Fruit fly (Drosophila melanogaster) whole organism, embryonic: ENCODE results near the gene Bx.
A peak's percentile ranks its signal among the peaks of the same experiment; 100 is the strongest.

Experiments used
- Bteb2 ChIP-seq: fragments of 200-800 bp; sonication (Bioruptor generic); optimal IDR thresholded peaks from 2 replicates; lab custom pipeline; 2016; ENCODE audit warnings: missing biosample characterization, missing genetic modification characterization
- CG10543 ChIP-seq: fragments of 200-800 bp; sonication (Bioruptor generic); optimal IDR thresholded peaks from 3 replicates; lab custom pipeline; 2017; ENCODE audit warnings: missing biosample characterization, mild to moderate bottlenecking, missing genetic modification characterization, moderate library complexity
- CG11085 ChIP-seq: fragments of 200-800 bp; sonication (Bioruptor generic); IDR thresholded peaks from 2 replicates; pipeline ENCODE4 v1.3.6; 2022; ENCODE audit warnings: missing biosample characterization, missing genetic modification characterization
- CG11504 ChIP-seq: fragments of 200-800 bp; sonication (Bioruptor generic); optimal IDR thresholded peaks from 3 replicates; lab custom pipeline; 2019; ENCODE audit warnings: missing biosample characterization, mild to moderate bottlenecking, missing genetic modification characterization, moderate library complexity
- CG1233 ChIP-seq: fragments of 200-800 bp; sonication (Bioruptor generic); optimal IDR thresholded peaks from 4 replicates; lab custom pipeline; 2018; ENCODE audit warnings: missing biosample characterization, mild to moderate bottlenecking, missing genetic modification characterization
- CG13287 ChIP-seq: fragments of 200-800 bp; sonication (Bioruptor generic); IDR thresholded peaks from 2 replicates; pipeline ENCODE4 v1.3.6; 2022; ENCODE audit warnings: missing biosample characterization, missing genetic modification characterization; ENCODE audit not compliant: partially characterized antibody
- CG17568 ChIP-seq: fragments of 200-800 bp; sonication (Bioruptor generic); optimal IDR thresholded peaks from 2 replicates; lab custom pipeline; 2018; ENCODE audit warnings: missing biosample characterization, mild to moderate bottlenecking, missing genetic modification characterization, moderate library complexity
- CG2116 ChIP-seq: fragments of 200-800 bp; sonication (Bioruptor generic); optimal IDR thresholded peaks from 3 replicates; lab custom pipeline; 2018; ENCODE audit warnings: missing biosample characterization, mild to moderate bottlenecking, missing genetic modification characterization
- CG2129 ChIP-seq: fragments of 200-800 bp; sonication (Bioruptor generic); IDR thresholded peaks from 2 replicates; pipeline ENCODE4 v1.3.6; 2022; ENCODE audit warnings: missing biosample characterization, missing genetic modification characterization; ENCODE audit not compliant: partially characterized antibody
- CG32767 ChIP-seq: fragments of 200-800 bp; sonication (Bioruptor generic); IDR thresholded peaks from 2 replicates; pipeline ENCODE4 v1.3.6; 2022; ENCODE audit warnings: missing biosample characterization, missing genetic modification characterization
- CG3281 ChIP-seq: fragments of 200-800 bp; sonication (Bioruptor generic); optimal IDR thresholded peaks from 3 replicates; lab custom pipeline; 2017; ENCODE audit warnings: missing biosample characterization, mild to moderate bottlenecking, missing genetic modification characterization
- CG33213 ChIP-seq: fragments of 200-800 bp; sonication (Bioruptor generic); optimal IDR thresholded peaks from 3 replicates; lab custom pipeline; 2016; ENCODE audit warnings: missing biosample characterization, missing genetic modification characterization
- CG34376 ChIP-seq: fragments of 200-800 bp; sonication (Bioruptor generic); optimal IDR thresholded peaks from 2 replicates; lab custom pipeline; 2018; ENCODE audit warnings: missing biosample characterization, mild to moderate bottlenecking, missing genetic modification characterization
- CG8924 ChIP-seq: fragments of 200-800 bp; optimal IDR thresholded peaks from 3 replicates; lab custom pipeline; 2019; ENCODE audit warnings: missing biosample characterization, mild to moderate bottlenecking, missing genetic modification characterization, moderate library complexity
- CoRest ChIP-seq: fragments of 200-800 bp; sonication (Bioruptor generic); optimal IDR thresholded peaks from 3 replicates; lab custom pipeline; 2018; ENCODE audit warnings: missing biosample characterization, mild to moderate bottlenecking, missing genetic modification characterization, moderate library complexity
- Doc3 ChIP-seq: fragments of 200-800 bp; sonication (Bioruptor generic); IDR thresholded peaks from 3 replicates; pipeline ENCODE4 v1.3.6; 2022; ENCODE audit warnings: missing biosample characterization, missing genetic modification characterization; ENCODE audit not compliant: partially characterized antibody
- E2f2 ChIP-seq: fragments of 200-800 bp; sonication (Bioruptor generic); IDR thresholded peaks from 2 replicates; pipeline ENCODE4 v1.3.6; 2022; ENCODE audit warnings: missing biosample characterization, missing genetic modification characterization
- Ets65A ChIP-seq: fragments of 200-800 bp; sonication (Bioruptor generic); peaks from one replicate; lab custom pipeline; 2016; ENCODE audit warnings: missing biosample characterization, missing genetic modification characterization
- HmgZ ChIP-seq: fragments of 200-800 bp; sonication (Bioruptor generic); optimal IDR thresholded peaks from 2 replicates; lab custom pipeline; 2018; ENCODE audit warnings: missing biosample characterization, mild to moderate bottlenecking, missing genetic modification characterization
- Kr ChIP-seq: fragments of 200-800 bp; sonication (Bioruptor generic); optimal IDR thresholded peaks from 2 replicates; lab custom pipeline; 2017; ENCODE audit warnings: missing biosample characterization, mild to moderate bottlenecking, missing genetic modification characterization
- MTF-1 ChIP-seq: fragments of 200-800 bp; sonication (Bioruptor generic); optimal IDR thresholded peaks from 2 replicates; lab custom pipeline; 2018; ENCODE audit warnings: missing biosample characterization, mild to moderate bottlenecking, missing genetic modification characterization, borderline replicate concordance
- Mad ChIP-seq: fragments of 200-800 bp; sonication (Bioruptor generic); optimal IDR thresholded peaks from 2 replicates; lab custom pipeline; 2016; ENCODE audit warnings: missing biosample characterization, missing genetic modification characterization
- Myb ChIP-seq: fragments of 200-800 bp; sonication (Bioruptor generic); optimal IDR thresholded peaks from 2 replicates; lab custom pipeline; 2016; ENCODE audit warnings: missing biosample characterization, missing genetic modification characterization
- Scr ChIP-seq: fragments of 200-800 bp; sonication (Bioruptor generic); IDR thresholded peaks from 2 replicates; pipeline ENCODE4 v1.3.6; 2022; ENCODE audit warnings: missing biosample characterization, missing genetic modification characterization; ENCODE audit not compliant: partially characterized antibody
- Sry-δ ChIP-seq: fragments of 200-800 bp; sonication (Bioruptor generic); optimal IDR thresholded peaks from 2 replicates; lab custom pipeline; 2016; ENCODE audit warnings: missing biosample characterization, missing genetic modification characterization
- Ssrp ChIP-seq: fragments of 200-800 bp; sonication (Bioruptor generic); optimal IDR thresholded peaks from 2 replicates; lab custom pipeline; 2018; ENCODE audit warnings: missing biosample characterization, mild to moderate bottlenecking, missing genetic modification characterization, moderate library complexity
- abd-A ChIP-seq: fragments of 200-800 bp; sonication (Bioruptor generic); optimal IDR thresholded peaks from 3 replicates; lab custom pipeline; 2019; ENCODE audit warnings: missing biosample characterization, mild to moderate bottlenecking, missing genetic modification characterization, moderate library complexity
- al ChIP-seq: fragments of 200-800 bp; sonication (Bioruptor generic); IDR thresholded peaks from 2 replicates; pipeline ENCODE4 v1.3.6; 2022; ENCODE audit warnings: missing biosample characterization, missing genetic modification characterization
- cg ChIP-seq: fragments of 200-800 bp; sonication (Bioruptor generic); optimal IDR thresholded peaks from 3 replicates; lab custom pipeline; 2019; ENCODE audit warnings: missing biosample characterization, mild to moderate bottlenecking, missing genetic modification characterization, moderate library complexity
- chif ChIP-seq, 2 experiments: fragments of 200-800 bp; sonication (Bioruptor generic); optimal IDR thresholded peaks; 3 replicates each; lab custom pipeline; 2016; ENCODE audit warnings: missing biosample characterization in 2 of 2, missing genetic modification characterization in 2 of 2
- chinmo ChIP-seq: fragments of 200-800 bp; sonication (Bioruptor generic); IDR thresholded peaks from 4 replicates; pipeline ENCODE4 v1.3.6; 2022; ENCODE audit warnings: missing biosample characterization, missing genetic modification characterization; ENCODE audit not compliant: partially characterized antibody
- chn ChIP-seq: fragments of 200-800 bp; sonication (Bioruptor generic); optimal IDR thresholded peaks from 2 replicates; lab custom pipeline; 2016; ENCODE audit warnings: missing biosample characterization, missing genetic modification characterization
- disco-r ChIP-seq: fragments of 200-800 bp; sonication (Bioruptor generic); optimal IDR thresholded peaks from 2 replicates; lab custom pipeline; 2016; ENCODE audit warnings: missing biosample characterization, missing genetic modification characterization
- ems ChIP-seq: fragments of 200-800 bp; sonication (Bioruptor generic); optimal IDR thresholded peaks from 3 replicates; lab custom pipeline; 2016; ENCODE audit warnings: missing biosample characterization, missing genetic modification characterization
- fu2 ChIP-seq: fragments of 200-800 bp; sonication (Bioruptor generic); optimal IDR thresholded peaks from 2 replicates; lab custom pipeline; 2016; ENCODE audit warnings: missing biosample characterization, missing genetic modification characterization
- gce ChIP-seq: fragments of 200-800 bp; sonication (Bioruptor generic); IDR thresholded peaks from 3 replicates; pipeline ENCODE4 v1.3.6; 2022; ENCODE audit warnings: missing biosample characterization, missing genetic modification characterization
- gsb-n ChIP-seq: fragments of 200-800 bp; sonication (Bioruptor generic); optimal IDR thresholded peaks from 3 replicates; lab custom pipeline; 2018; ENCODE audit warnings: missing biosample characterization, mild to moderate bottlenecking, missing genetic modification characterization
- inv ChIP-seq: fragments of 200-800 bp; sonication (Bioruptor generic); IDR thresholded peaks from 2 replicates; pipeline ENCODE4 v1.3.6; 2022; ENCODE audit warnings: missing biosample characterization, missing genetic modification characterization; ENCODE audit not compliant: partially characterized antibody
- jing ChIP-seq: fragments of 200-800 bp; sonication (Bioruptor generic); optimal IDR thresholded peaks from 2 replicates; lab custom pipeline; 2018; ENCODE audit warnings: missing biosample characterization, mild to moderate bottlenecking, missing genetic modification characterization
- kay ChIP-seq: fragments of 200-800 bp; sonication (Bioruptor generic); optimal IDR thresholded peaks from 2 replicates; lab custom pipeline; 2016; ENCODE audit warnings: missing biosample characterization, missing genetic modification characterization
- knrl ChIP-seq: fragments of 200-800 bp; sonication (Bioruptor generic); IDR thresholded peaks from 3 replicates; pipeline ENCODE4 v1.3.6; 2022; ENCODE audit warnings: missing biosample characterization, missing genetic modification characterization; ENCODE audit not compliant: partially characterized antibody
- pb ChIP-seq: fragments of 200-800 bp; sonication (Bioruptor generic); optimal IDR thresholded peaks from 3 replicates; lab custom pipeline; 2016; ENCODE audit warnings: missing biosample characterization, missing genetic modification characterization
- pnt ChIP-seq: fragments of 200-800 bp; sonication (Bioruptor generic); optimal IDR thresholded peaks from 3 replicates; lab custom pipeline; 2016; ENCODE audit warnings: missing biosample characterization, missing genetic modification characterization
- prd ChIP-seq, 3 experiments: fragments of >200 bp in 2 of 3; fragments of 200-800 bp in 1 of 3; sonication (Bioruptor generic) in 1 of 3; optimal IDR thresholded peaks in 2 of 3; IDR thresholded peaks in 1 of 3; 2 replicates in 2 of 3; 3 replicates in 1 of 3; pipeline versions ENCODE4 v1.3.6 to Lab custom; 2017 to 2022; ENCODE audit warnings: missing biosample characterization in 1 of 3, missing genetic modification characterization in 1 of 3
- repo ChIP-seq: fragments of 200-800 bp; sonication (Bioruptor generic); optimal IDR thresholded peaks from 2 replicates; lab custom pipeline; 2016; ENCODE audit warnings: missing biosample characterization, missing genetic modification characterization
- salm ChIP-seq: fragments of 200-800 bp; sonication (Bioruptor generic); optimal IDR thresholded peaks from 2 replicates; lab custom pipeline; 2018; ENCODE audit warnings: missing biosample characterization, mild to moderate bottlenecking, missing genetic modification characterization
- scrt ChIP-seq: fragments of 200-800 bp; sonication (Bioruptor generic); optimal IDR thresholded peaks from 2 replicates; lab custom pipeline; 2018; ENCODE audit warnings: missing biosample characterization, mild to moderate bottlenecking, missing genetic modification characterization, moderate library complexity
- sug ChIP-seq: fragments of 200-800 bp; optimal IDR thresholded peaks from 2 replicates; lab custom pipeline; 2019; ENCODE audit warnings: missing biosample characterization, mild to moderate bottlenecking, missing genetic modification characterization, moderate library complexity
- trh ChIP-seq: fragments of 200-800 bp; sonication (Bioruptor generic); optimal IDR thresholded peaks from 2 replicates; lab custom pipeline; 2016; ENCODE audit warnings: missing biosample characterization, missing genetic modification characterization
- vvl ChIP-seq: fragments of 200-800 bp; sonication (Bioruptor generic); IDR thresholded peaks from 2 replicates; pipeline ENCODE4 v1.3.6; 2022; ENCODE audit warnings: missing biosample characterization, missing genetic modification characterization

Gene Bx

DNA sequence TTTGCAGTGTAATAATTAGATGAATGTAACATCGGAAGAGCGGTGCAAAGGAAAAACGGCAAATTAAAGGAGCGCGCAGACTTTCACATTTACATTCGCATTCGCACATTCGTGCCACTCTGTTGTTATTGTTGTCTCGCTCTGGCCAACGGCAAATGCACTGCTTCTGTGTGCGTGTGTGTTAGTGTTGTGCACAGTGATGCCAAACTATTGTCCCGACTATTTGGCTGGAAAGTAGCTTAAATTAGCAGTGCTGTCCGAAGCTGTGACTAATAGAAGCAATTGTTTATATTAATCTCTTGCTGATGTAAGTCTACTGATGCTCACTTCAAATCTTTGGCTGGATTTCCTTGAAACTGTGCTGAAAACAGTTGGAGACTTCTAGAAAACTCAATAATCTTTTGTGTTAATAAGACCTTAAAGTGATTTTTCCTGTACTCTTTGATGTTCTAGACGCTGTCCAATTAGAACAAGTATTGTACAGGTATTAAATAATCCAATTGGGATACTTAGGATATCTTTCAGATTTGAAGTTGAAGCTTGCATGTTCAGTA, 837 bp downstream of the Bx start (continued):
- peak; percentile 17 for TF ChIP-seq CG10543 (GFP tag; lab: Kevin White, UChicago)
- no peak for TF ChIP-seq jing (GFP tag; lab: Kevin White, UChicago)
- TF ChIP-seq CG1233: peak; percentile 12
- no peak for TF ChIP-seq Doc3 (GFP tag; lab: Robert Waterston, UW)
- no peak for TF ChIP-seq inv
- no peak for TF ChIP-seq prd (optimal IDR thresholded peaks at IDR 0.05; lab: Kevin White, UChicago)
- peak; percentile 57; the same call in 2 of the 3 replicates for TF ChIP-seq prd (GFP tag; IDR thresholded peaks at IDR 0.05; lab: Robert Waterston, UW)
- no peak for TF ChIP-seq Kr (GFP tag; lab: Kevin White, UChicago)
- no peak for TF ChIP-seq ems
- TF ChIP-seq abd-A (tag; lab: Kevin White, UChicago): peak; percentile 44
- TF ChIP-seq knrl (GFP tag; lab: Robert Waterston, UW): no peak
- no peak for TF ChIP-seq pb (GFP tag; lab: Kevin White, UChicago)
- TF ChIP-seq CoRest (tag; lab: Kevin White, UChicago): peak; percentile 43
- no peak for TF ChIP-seq CG34376 (GFP tag; lab: Kevin White, UChicago)
- no peak for TF ChIP-seq MTF-1 (GFP tag; lab: Kevin White, UChicago)
- no peak for TF ChIP-seq CG3281 (GFP tag; lab: Kevin White, UChicago)
- TF ChIP-seq Sry-δ (GFP tag; lab: Kevin White, UChicago): peak; percentile 6
- no peak for TF ChIP-seq CG33213 (GFP tag; lab: Kevin White, UChicago)
- no peak for TF ChIP-seq Myb (GFP tag; lab: Kevin White, UChicago)
- no peak for TF ChIP-seq trh
- no peak for TF ChIP-seq Bteb2 (GFP tag; lab: Kevin White, UChicago)
- TF ChIP-seq al (GFP tag; lab: Robert Waterston, UW): no peak
- no peak for TF ChIP-seq CG2129
- peak; percentile 90 for TF ChIP-seq cg
- peak; percentile 21 for TF ChIP-seq vvl
- TF ChIP-seq fu2: no peak
- TF ChIP-seq gce (GFP tag; lab: Robert Waterston, UW): no peak
- no peak for TF ChIP-seq HmgZ
- no peak for TF ChIP-seq CG32767 (GFP tag; lab: Robert Waterston, UW)
- no peak for TF ChIP-seq chn
- TF ChIP-seq scrt (GFP tag; lab: Kevin White, UChicago): no peak
- TF ChIP-seq chif (GFP tag; optimal IDR thresholded peaks at IDR 0.05; lab: Kevin White, UChicago): peak in 1 of 2 experiments; percentile 13
- peak; percentile 39 for TF ChIP-seq gsb-n (tag; lab: Kevin White, UChicago)
- peak; percentile 32 for TF ChIP-seq CG11504 (tag; lab: Kevin White, UChicago)
- no peak for TF ChIP-seq E2f2
- TF ChIP-seq salm (tag; lab: Kevin White, UChicago): no peak
- no peak for TF ChIP-seq CG2116 (GFP tag; lab: Kevin White, UChicago)
- TF ChIP-seq Ssrp: no peak
- TF ChIP-seq Mad (GFP tag; lab: Kevin White, UChicago): no peak
- peak; percentile 63; the same call in 2 of the 4 replicates for TF ChIP-seq chinmo (GFP tag; lab: Robert Waterston, UW)
- TF ChIP-seq Ets65A (GFP tag; lab: Kevin White, UChicago): peak; percentile 58
- TF ChIP-seq CG17568: no peak
- TF ChIP-seq CG13287 (GFP tag; lab: Robert Waterston, UW): no peak
- TF ChIP-seq CG8924: peak; percentile 25
- TF ChIP-seq pnt (GFP tag; lab: Kevin White, UChicago): no peak
- TF ChIP-seq CG11085 (GFP tag; lab: Robert Waterston, UW): no peak
- TF ChIP-seq disco-r (GFP tag; lab: Kevin White, UChicago): no peak
- TF ChIP-seq repo (GFP tag; lab: Kevin White, UChicago): no peak
- no peak for TF ChIP-seq Scr (GFP tag; lab: Robert Waterston, UW)
- TF ChIP-seq kay (GFP tag; lab: Kevin White, UChicago): peak; percentile 24
- peak; percentile 46 for TF ChIP-seq sug (tag; lab: Kevin White, UChicago)
